Worm (Caenorhabditis elegans): ENCODE measurements around the gene txt-18.

ce11 chrII:6331222-6331830 is 12.5 kb upstream of the txt-18 start, which contains the start of gene set-4:
- TF ChIP-seq egl-18 (GFP tag; IDR thresholded peaks at IDR 0.05): peak; percentile 55; the same call in 1 of the 2 replicates
- no peak for TF ChIP-seq Y56A3A.18 (GFP tag; IDR thresholded peaks at IDR 0.05)
- TF ChIP-seq unc-130 (GFP tag; optimal IDR thresholded peaks at IDR 0.05): peak; percentile 2
- TF ChIP-seq ztf-26 (tag; optimal IDR thresholded peaks at IDR 0.05): peak; percentile 85
- no peak for TF ChIP-seq attf-6 (GFP tag; IDR thresholded peaks at IDR 0.05)
